Worm (Caenorhabditis elegans) whole organism, early embryonic: Measurements from ENCODE around the gene srz-97.

Experiments used
- B0310.2 ChIP-seq: sonication (generic microtip); optimal IDR thresholded peaks from 2 replicates; lab custom pipeline; 2016; ENCODE audit warnings: mild to moderate bottlenecking, missing genetic modification characterization, missing compliant biosample characterization
- F13C5.2 ChIP-seq: sonication (generic microtip); optimal IDR thresholded peaks from 2 replicates; lab custom pipeline; 2017; ENCODE audit warnings: mild to moderate bottlenecking, missing genetic modification characterization, inconsistent platforms, missing compliant biosample characterization
- aly-1 ChIP-seq: sonication (generic microtip); optimal IDR thresholded peaks from 2 replicates; lab custom pipeline; 2016; ENCODE audit warnings: missing genetic modification characterization, missing compliant biosample characterization
- ama-1 ChIP-seq: fragments of 150-350 bp; optimal IDR thresholded peaks from 2 replicates; lab custom pipeline; 2014
- ceh-13 ChIP-seq: fragments of 200-800 bp; sonication (Bioruptor generic); optimal IDR thresholded peaks from 2 replicates; lab custom pipeline; 2018; ENCODE audit warnings: mild to moderate bottlenecking, missing genetic modification characterization, missing compliant biosample characterization
- ceh-36 ChIP-seq: sonication (generic microtip); optimal IDR thresholded peaks from 2 replicates; lab custom pipeline; 2016; ENCODE audit warnings: missing genetic modification characterization, inconsistent platforms, missing compliant biosample characterization
- ets-7 ChIP-seq: sonication (generic microtip); optimal IDR thresholded peaks from 2 replicates; lab custom pipeline; 2016; ENCODE audit warnings: missing genotype, missing genetic modification characterization, missing compliant biosample characterization
- flt-1 ChIP-seq: fragments of 200-800 bp; sonication (Bioruptor generic); IDR thresholded peaks from 2 replicates; pipeline ENCODE4 v1.3.6; 2022; ENCODE audit warnings: missing genetic modification characterization, missing compliant biosample characterization
- hmbx-1 ChIP-seq: sonication (generic microtip); optimal IDR thresholded peaks from 2 replicates; lab custom pipeline; 2016; ENCODE audit warnings: mild to moderate bottlenecking, missing genetic modification characterization, missing compliant biosample characterization
- scrt-1 ChIP-seq: fragments of 200-800 bp; sonication (Bioruptor generic); IDR thresholded peaks from 2 replicates; pipeline ENCODE4 v1.3.6; 2022; ENCODE audit warnings: missing genetic modification characterization, missing compliant biosample characterization
- sea-1 ChIP-seq: fragments of 200-800 bp; sonication (Bioruptor generic); conservative IDR thresholded peaks from 2 replicates; pipeline ENCODE4 v1.3.6; 2022; ENCODE audit warnings: missing genetic modification characterization, missing compliant biosample characterization
- tbx-11 ChIP-seq: fragments of 200-800 bp; sonication (Bioruptor generic); IDR thresholded peaks from 2 replicates; pipeline ENCODE4 v1.3.6; 2022; ENCODE audit warnings: missing genetic modification characterization, missing compliant biosample characterization
- tbx-37 ChIP-seq: fragments of 200-800 bp; sonication (Bioruptor generic); conservative IDR thresholded peaks from 2 replicates; pipeline ENCODE4 v1.3.6; 2022; ENCODE audit warnings: missing genetic modification reagents, missing genetic modification characterization, missing compliant biosample characterization
- tra-4 ChIP-seq: sonication (generic microtip); optimal IDR thresholded peaks from 2 replicates; lab custom pipeline; 2017; ENCODE audit warnings: missing genetic modification characterization, missing compliant biosample characterization

- TF ChIP-seq aly-1 (tag; lab: Kevin White, UChicago) = no peak
- no peak for TF ChIP-seq F13C5.2
- no peak for TF ChIP-seq ama-1
- TF ChIP-seq hmbx-1 (tag; lab: Kevin White, UChicago) = no peak
- no peak for TF ChIP-seq sea-1 (GFP tag; lab: Robert Waterston, UW)
- no peak for TF ChIP-seq flt-1 (GFP tag; lab: Robert Waterston, UW)
- TF ChIP-seq tbx-37 (GFP tag; lab: Robert Waterston, UW) = no peak
- no peak for TF ChIP-seq B0310.2 (tag; lab: Kevin White, UChicago)
- no peak for TF ChIP-seq tra-4 (tag; lab: Kevin White, UChicago)
- TF ChIP-seq scrt-1 (GFP tag; lab: Robert Waterston, UW) = no peak
- TF ChIP-seq ceh-36 (tag; lab: Kevin White, UChicago) = no peak
- TF ChIP-seq ceh-13 (GFP tag; lab: Kevin White, UChicago) = no peak
- TF ChIP-seq tbx-11 (GFP tag; lab: Robert Waterston, UW) = no peak
- no peak for TF ChIP-seq ets-7 (tag; lab: Kevin White, UChicago)
Measured at ce11 chrV:14484582-14484981, 16.5 kb upstream of the srz-97 start, which contains the start of gene R02D5.4.
